Fruit fly (Drosophila melanogaster): ENCODE data around the gene CG34313.

CG34313 gene

DNA sequence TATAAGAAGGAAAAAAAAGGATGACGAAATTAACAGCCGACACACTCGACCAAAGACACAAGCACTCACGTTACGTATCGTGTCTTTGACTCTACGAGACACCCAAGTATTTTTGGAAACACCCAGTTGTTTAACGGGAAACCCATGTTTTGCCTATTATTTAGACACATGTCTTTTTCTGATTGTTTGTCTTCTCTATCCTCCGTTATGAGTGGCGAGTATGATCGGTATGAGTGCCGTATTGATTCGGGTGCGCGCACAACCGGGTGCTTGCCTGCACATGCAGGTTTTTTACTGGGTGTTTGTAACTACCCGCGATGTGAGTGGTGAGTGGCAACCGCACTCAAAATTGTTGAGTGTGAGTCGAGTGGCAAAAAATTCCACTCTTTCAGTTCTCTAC lies 20.2 kb upstream of the CG34313 start:
- no peak for TF ChIP-seq dl (GFP tag; optimal IDR thresholded peaks at IDR 0.05; ENCODE audit: insufficient read depth in 1 of 2, partially characterized antibody in 2 of 2)
- no peak for TF ChIP-seq CG32264 (GFP tag; optimal IDR thresholded peaks at IDR 0.05)
- no peak for TF ChIP-seq sage (GFP tag; optimal IDR thresholded peaks at IDR 0.05)
- no peak for TF ChIP-seq Dfd (GFP tag; optimal IDR thresholded peaks at IDR 0.05)
- no peak for TF ChIP-seq Hr78 (GFP tag; optimal IDR thresholded peaks at IDR 0.05)
- no peak for TF ChIP-seq woc (GFP tag; optimal IDR thresholded peaks at IDR 0.05)
- TF ChIP-seq Myc (optimal IDR thresholded peaks at IDR 0.05) = no peak
- no peak for TF ChIP-seq N (GFP tag; optimal IDR thresholded peaks at IDR 0.05)
- TF ChIP-seq sv (GFP tag; optimal IDR thresholded peaks at IDR 0.05) = no peak
- no peak for TF ChIP-seq Jra (GFP tag; optimal IDR thresholded peaks at IDR 0.05)
- TF ChIP-seq Abd-B (GFP tag; optimal IDR thresholded peaks at IDR 0.05) = no peak
- no peak for TF ChIP-seq fru (GFP tag; optimal IDR thresholded peaks at IDR 0.05)
- no peak for TF ChIP-seq ey (GFP tag; optimal IDR thresholded peaks at IDR 0.05)
- no peak for TF ChIP-seq CrebA (GFP tag; optimal IDR thresholded peaks at IDR 0.05; ENCODE audit: borderline replicate concordance)
- TF ChIP-seq Hr83 (GFP tag; optimal IDR thresholded peaks at IDR 0.05; ENCODE audit: poor library complexity, severe bottlenecking) = no peak
- no peak for TF ChIP-seq Hnf4 (GFP tag; optimal IDR thresholded peaks at IDR 0.05)
- TF ChIP-seq jim (GFP tag; optimal IDR thresholded peaks at IDR 0.05) = no peak
- no peak for TF ChIP-seq psq (GFP tag; optimal IDR thresholded peaks at IDR 0.05)
- TF ChIP-seq lola (GFP tag; optimal IDR thresholded peaks at IDR 0.05) = no peak

dm6 chr2L:16859566-16859965 lies 19.8 kb upstream of the CG34313 start:
- TF ChIP-seq N (GFP tag; optimal IDR thresholded peaks at IDR 0.05) (no peak), Myc (optimal IDR thresholded peaks at IDR 0.05) (peak; percentile 39)

dm6 chr2L:16861126-16861525 lies 18.2 kb upstream of the CG34313 start, which contains the start of gene CG6012:
Gene CG6012, minus strand, starts transcription at chr2L:16861489.
- TF ChIP-seq sv (GFP tag; optimal IDR thresholded peaks at IDR 0.05) = no peak
- no peak for TF ChIP-seq br (GFP tag; optimal IDR thresholded peaks at IDR 0.05)
- no peak for TF ChIP-seq psq (GFP tag; optimal IDR thresholded peaks at IDR 0.05)
- TF ChIP-seq CrebA (GFP tag; optimal IDR thresholded peaks at IDR 0.05; ENCODE audit: borderline replicate concordance) = no peak
- TF ChIP-seq lola (GFP tag; optimal IDR thresholded peaks at IDR 0.05) = no peak
- TF ChIP-seq CG9705 (GFP tag; optimal IDR thresholded peaks at IDR 0.05) = no peak
- TF ChIP-seq jim (GFP tag; optimal IDR thresholded peaks at IDR 0.05) = no peak
- no peak for TF ChIP-seq fru (GFP tag; optimal IDR thresholded peaks at IDR 0.05)
- TF ChIP-seq usp (GFP tag; optimal IDR thresholded peaks at IDR 0.05) = no peak
- TF ChIP-seq tai (GFP tag; optimal IDR thresholded peaks at IDR 0.05) = no peak
- TF ChIP-seq Abd-B (GFP tag; optimal IDR thresholded peaks at IDR 0.05) = no peak
- TF ChIP-seq pan (optimal IDR thresholded peaks at IDR 0.05) = no peak
- TF ChIP-seq Hnf4 (GFP tag; optimal IDR thresholded peaks at IDR 0.05) = no peak
- no peak for TF ChIP-seq dl (GFP tag; optimal IDR thresholded peaks at IDR 0.05; ENCODE audit: insufficient read depth in 1 of 2, partially characterized antibody in 2 of 2)
- no peak for TF ChIP-seq Hr83 (GFP tag; optimal IDR thresholded peaks at IDR 0.05; ENCODE audit: poor library complexity, severe bottlenecking)
- TF ChIP-seq Dif (GFP tag; optimal IDR thresholded peaks at IDR 0.05; ENCODE audit: partially characterized antibody) = no peak
- TF ChIP-seq brk (GFP tag; optimal IDR thresholded peaks at IDR 0.05) = no peak
- TF ChIP-seq Rel (GFP tag; optimal IDR thresholded peaks at IDR 0.05) = no peak
- TF ChIP-seq Rel (tag; optimal IDR thresholded peaks at IDR 0.05) = no peak
- no peak for TF ChIP-seq N (GFP tag; optimal IDR thresholded peaks at IDR 0.05)
- no peak for TF ChIP-seq GATAd (GFP tag; optimal IDR thresholded peaks at IDR 0.05)

dm6 chr2L:16862526-16862925 lies 16.8 kb upstream of the CG34313 start:
- no peak for TF ChIP-seq ey (GFP tag; optimal IDR thresholded peaks at IDR 0.05)
- no peak for TF ChIP-seq Rel (GFP tag; optimal IDR thresholded peaks at IDR 0.05)
- TF ChIP-seq Rel (tag; optimal IDR thresholded peaks at IDR 0.05) = peak; percentile 76
- TF ChIP-seq CG9705 (GFP tag; optimal IDR thresholded peaks at IDR 0.05) = no peak
- TF ChIP-seq GATAd (GFP tag; optimal IDR thresholded peaks at IDR 0.05) = no peak
- TF ChIP-seq Vsx2 (GFP tag; optimal IDR thresholded peaks at IDR 0.05; ENCODE audit: partially characterized antibody) = no peak
- TF ChIP-seq CrebA (GFP tag; optimal IDR thresholded peaks at IDR 0.05; ENCODE audit: borderline replicate concordance) = no peak
- no peak for TF ChIP-seq Abd-B (GFP tag; optimal IDR thresholded peaks at IDR 0.05)
- TF ChIP-seq dl (GFP tag; optimal IDR thresholded peaks at IDR 0.05; ENCODE audit: insufficient read depth in 1 of 2, partially characterized antibody in 2 of 2) = no peak
- no peak for TF ChIP-seq tai (GFP tag; optimal IDR thresholded peaks at IDR 0.05)
- no peak for TF ChIP-seq jim (GFP tag; optimal IDR thresholded peaks at IDR 0.05)
- no peak for TF ChIP-seq sv (GFP tag; optimal IDR thresholded peaks at IDR 0.05)
- peak; percentile 65 for TF ChIP-seq Myc (optimal IDR thresholded peaks at IDR 0.05)
- TF ChIP-seq usp (GFP tag; optimal IDR thresholded peaks at IDR 0.05) = no peak
- TF ChIP-seq lola (GFP tag; optimal IDR thresholded peaks at IDR 0.05) = no peak

dm6 chr2L:16868897-16869324 lies 10.4 kb upstream of the CG34313 start:
- TF ChIP-seq GATAd (GFP tag; optimal IDR thresholded peaks at IDR 0.05) (no peak), dsf (GFP tag; optimal IDR thresholded peaks at IDR 0.05; ENCODE audit: borderline replicate concordance) (no peak), usp (GFP tag; optimal IDR thresholded peaks at IDR 0.05) (no peak), CG32264 (GFP tag; optimal IDR thresholded peaks at IDR 0.05) (no peak), psq (GFP tag; optimal IDR thresholded peaks at IDR 0.05) (no peak), Jra (GFP tag; optimal IDR thresholded peaks at IDR 0.05) (no peak), br (GFP tag; optimal IDR thresholded peaks at IDR 0.05) (no peak), Myc (optimal IDR thresholded peaks at IDR 0.05) (no peak), Hnf4 (GFP tag; optimal IDR thresholded peaks at IDR 0.05) (no peak), dl (GFP tag; optimal IDR thresholded peaks at IDR 0.05; ENCODE audit: insufficient read depth in 1 of 2, partially characterized antibody in 2 of 2) (no peak), Rel (GFP tag; optimal IDR thresholded peaks at IDR 0.05) (no peak), Rel (tag; optimal IDR thresholded peaks at IDR 0.05) (no peak), woc (GFP tag; optimal IDR thresholded peaks at IDR 0.05) (no peak), Abd-B (GFP tag; optimal IDR thresholded peaks at IDR 0.05) (no peak), Hr78 (GFP tag; optimal IDR thresholded peaks at IDR 0.05) (no peak), h (GFP tag; optimal IDR thresholded peaks at IDR 0.05) (no peak), Sp1 (GFP tag; optimal IDR thresholded peaks at IDR 0.05) (no peak), pan (optimal IDR thresholded peaks at IDR 0.05) (no peak), ey (GFP tag; optimal IDR thresholded peaks at IDR 0.05) (no peak), N (GFP tag; optimal IDR thresholded peaks at IDR 0.05) (no peak), Dif (GFP tag; optimal IDR thresholded peaks at IDR 0.05; ENCODE audit: partially characterized antibody) (no peak)

Data from whole organism, wandering third instar larva.